Fruit fly (Drosophila melanogaster) whole organism, prepupa: Measurements from ENCODE around the gene CG15539.
A peak's percentile ranks its signal among the peaks of the same experiment; 100 is the strongest.

Experiments used
- CG10669 ChIP-seq: fragments of 200-800 bp; sonication (Bioruptor generic); optimal IDR thresholded peaks from 3 replicates; lab custom pipeline; 2018; ENCODE audit warnings: missing biosample characterization, mild to moderate bottlenecking, missing genetic modification characterization, moderate library complexity
- CG11762 ChIP-seq: fragments of 200-800 bp; sonication (Bioruptor generic); optimal IDR thresholded peaks from 3 replicates; lab custom pipeline; 2016; ENCODE audit warnings: missing biosample characterization, missing genetic modification characterization; ENCODE audit not compliant: insufficient read depth
- CG11902 ChIP-seq: fragments of 200-800 bp; sonication (Bioruptor generic); optimal IDR thresholded peaks from 3 replicates; lab custom pipeline; 2016; ENCODE audit warnings: missing biosample characterization, missing genetic modification characterization
- CG15336 ChIP-seq: fragments of 200-800 bp; sonication (Bioruptor generic); IDR thresholded peaks from 2 replicates; pipeline ENCODE4 v1.3.6; 2022; ENCODE audit warnings: missing biosample characterization, missing genetic modification characterization
- CG3032 ChIP-seq: fragments of 200-800 bp; optimal IDR thresholded peaks from 2 replicates; lab custom pipeline; 2019; ENCODE audit warnings: missing biosample characterization, mild to moderate bottlenecking, missing genetic modification characterization, moderate library complexity
- CG31627 ChIP-seq: fragments of 200-800 bp; sonication (Bioruptor generic); optimal IDR thresholded peaks from 3 replicates; lab custom pipeline; 2016; ENCODE audit warnings: missing biosample characterization, missing genetic modification characterization
- CG32006 ChIP-seq: fragments of 200-800 bp; sonication (Bioruptor generic); optimal IDR thresholded peaks from 3 replicates; lab custom pipeline; 2017; ENCODE audit warnings: missing biosample characterization, mild to moderate bottlenecking, missing genetic modification characterization
- CG3919 ChIP-seq: fragments of 200-800 bp; sonication (Bioruptor generic); optimal IDR thresholded peaks from 3 replicates; lab custom pipeline; 2016; ENCODE audit warnings: missing biosample characterization, missing genetic modification characterization
- CG4318 ChIP-seq: fragments of 200-800 bp; sonication (Bioruptor generic); optimal IDR thresholded peaks from 3 replicates; lab custom pipeline; 2017; ENCODE audit warnings: missing biosample characterization, mild to moderate bottlenecking, missing genetic modification characterization
- CG6163 ChIP-seq: fragments of 200-800 bp; sonication (Bioruptor generic); IDR thresholded peaks from 3 replicates; pipeline ENCODE4 v1.3.6; 2022; ENCODE audit warnings: missing biosample characterization, missing genetic modification characterization
- CG6276 ChIP-seq: fragments of 200-800 bp; sonication (Bioruptor generic); optimal IDR thresholded peaks from 2 replicates; lab custom pipeline; 2017; ENCODE audit warnings: missing biosample characterization, mild to moderate bottlenecking, missing genetic modification characterization
- CG6792 ChIP-seq: fragments of 200-800 bp; sonication (Bioruptor generic); optimal IDR thresholded peaks from 3 replicates; lab custom pipeline; 2016; ENCODE audit warnings: missing biosample characterization, missing genetic modification characterization
- CG6854 ChIP-seq: fragments of 200-800 bp; sonication (Bioruptor generic); optimal IDR thresholded peaks from 2 replicates; lab custom pipeline; 2017; ENCODE audit warnings: missing biosample characterization, mild to moderate bottlenecking, missing genetic modification characterization
- CG7368 ChIP-seq: fragments of 200-800 bp; sonication (Bioruptor generic); optimal IDR thresholded peaks from 3 replicates; lab custom pipeline; 2016; ENCODE audit warnings: missing biosample characterization, missing genetic modification characterization
- CG8119 ChIP-seq: fragments of 200-800 bp; sonication (Bioruptor generic); IDR thresholded peaks from 3 replicates; pipeline ENCODE4 v1.3.6; 2022; ENCODE audit warnings: missing biosample characterization, missing genetic modification characterization
- CG8319 ChIP-seq: fragments of 200-800 bp; sonication (Bioruptor generic); optimal IDR thresholded peaks from 3 replicates; lab custom pipeline; 2016; ENCODE audit warnings: missing biosample characterization, missing genetic modification characterization
- CG8632 ChIP-seq: fragments of 200-800 bp; sonication (Bioruptor generic); optimal IDR thresholded peaks from 3 replicates; lab custom pipeline; 2016; ENCODE audit warnings: missing biosample characterization, missing genetic modification characterization
- Eip75B ChIP-seq: fragments of 200-800 bp; sonication (Bioruptor generic); optimal IDR thresholded peaks from 3 replicates; lab custom pipeline; 2016; ENCODE audit warnings: missing biosample characterization, missing genetic modification characterization
- Eip78C ChIP-seq: fragments of 200-800 bp; sonication (Bioruptor generic); peaks from one replicate; lab custom pipeline; 2016; ENCODE audit warnings: missing biosample characterization, missing genetic modification characterization
- Eip93F ChIP-seq: fragments of 200-800 bp; sonication (Bioruptor generic); optimal IDR thresholded peaks from 2 replicates; lab custom pipeline; 2016; ENCODE audit warnings: missing biosample characterization, mild to moderate bottlenecking, missing genetic modification characterization
- Ets21C ChIP-seq: fragments of 200-800 bp; sonication (Bioruptor generic); optimal IDR thresholded peaks from 3 replicates; lab custom pipeline; 2016; ENCODE audit warnings: missing biosample characterization, missing genetic modification characterization
- Ets96B ChIP-seq: fragments of 200-800 bp; optimal IDR thresholded peaks from 2 replicates; lab custom pipeline; 2019; ENCODE audit warnings: missing biosample characterization, mild to moderate bottlenecking, missing genetic modification characterization, moderate library complexity
- Gug ChIP-seq: fragments of 200-800 bp; sonication (Bioruptor generic); IDR thresholded peaks from 2 replicates; pipeline ENCODE4 v1.3.6; 2022; ENCODE audit warnings: missing biosample characterization, missing genetic modification characterization
- Hr38 ChIP-seq: sonication (Bioruptor generic); optimal IDR thresholded peaks from 2 replicates; lab custom pipeline; 2016; ENCODE audit warnings: missing biosample characterization, missing genetic modification characterization
- Hr4 ChIP-seq: fragments of 200-800 bp; sonication (Bioruptor generic); optimal IDR thresholded peaks from 3 replicates; lab custom pipeline; 2016; ENCODE audit warnings: missing biosample characterization, missing genetic modification characterization
- Lpt ChIP-seq: fragments of 200-800 bp; sonication (Bioruptor generic); optimal IDR thresholded peaks from 3 replicates; lab custom pipeline; 2016; ENCODE audit warnings: missing biosample characterization, missing genetic modification characterization
- OdsH ChIP-seq: fragments of 200-800 bp; sonication (Bioruptor generic); optimal IDR thresholded peaks from 3 replicates; lab custom pipeline; 2016; ENCODE audit warnings: missing biosample characterization, missing genetic modification characterization
- Smox ChIP-seq: fragments of 200-800 bp; sonication (Bioruptor generic); optimal IDR thresholded peaks from 3 replicates; lab custom pipeline; 2016; ENCODE audit warnings: missing biosample characterization, missing genetic modification characterization
- Sox15 ChIP-seq: fragments of 200-800 bp; sonication (Bioruptor generic); optimal IDR thresholded peaks from 3 replicates; lab custom pipeline; 2016; ENCODE audit warnings: missing biosample characterization, missing genetic modification characterization
- dac ChIP-seq: fragments of 200-800 bp; sonication (Bioruptor generic); optimal IDR thresholded peaks from 2 replicates; lab custom pipeline; 2017; ENCODE audit warnings: missing biosample characterization, mild to moderate bottlenecking, missing genetic modification characterization
- eg ChIP-seq: fragments of 200-800 bp; sonication (Bioruptor generic); IDR thresholded peaks from 3 replicates; pipeline ENCODE4 v1.3.6; 2022; ENCODE audit warnings: missing biosample characterization, missing genetic modification characterization
- esn ChIP-seq: fragments of 200-800 bp; sonication (Bioruptor generic); optimal IDR thresholded peaks from 2 replicates; lab custom pipeline; 2016; ENCODE audit warnings: missing biosample characterization, mild to moderate bottlenecking, missing genetic modification characterization, moderate library complexity
- fd59A ChIP-seq: fragments of 200-800 bp; sonication (Bioruptor generic); optimal IDR thresholded peaks from 2 replicates; lab custom pipeline; 2017; ENCODE audit warnings: missing biosample characterization, mild to moderate bottlenecking, missing genetic modification characterization, missing genetic modification reagents
- net ChIP-seq: fragments of 200-800 bp; sonication (Bioruptor generic); optimal IDR thresholded peaks from 3 replicates; lab custom pipeline; 2016; ENCODE audit warnings: missing biosample characterization, missing genetic modification characterization
- pdm3 ChIP-seq: fragments of 200-800 bp; sonication (Bioruptor generic); optimal IDR thresholded peaks from 3 replicates; lab custom pipeline; 2016; ENCODE audit warnings: missing biosample characterization, missing genetic modification characterization
- salr ChIP-seq, 2 experiments: fragments of 200-800 bp; sonication (Bioruptor generic); optimal IDR thresholded peaks; 3 replicates each; lab custom pipeline; 2016 to 2018; ENCODE audit warnings: missing biosample characterization in 2 of 2, missing genetic modification characterization in 2 of 2, mild to moderate bottlenecking in 1 of 2
- spab ChIP-seq: fragments of 200-800 bp; sonication (Bioruptor generic); optimal IDR thresholded peaks from 2 replicates; lab custom pipeline; 2017; ENCODE audit warnings: missing biosample characterization, mild to moderate bottlenecking, missing genetic modification characterization, missing genetic modification reagents
- ss ChIP-seq, 2 experiments: fragments of 200-800 bp; sonication (Bioruptor generic); optimal IDR thresholded peaks; 2 replicates in 1 of 2; 3 replicates in 1 of 2; lab custom pipeline; 2017 to 2018; ENCODE audit warnings: mild to moderate bottlenecking in 2 of 2, missing biosample characterization in 2 of 2, missing genetic modification characterization in 2 of 2, moderate library complexity in 1 of 2
- svp ChIP-seq: fragments of 200-800 bp; sonication (Bioruptor generic); peaks from one replicate; lab custom pipeline; 2016; ENCODE audit warnings: missing biosample characterization, missing genetic modification characterization
- topi ChIP-seq: fragments of 200-800 bp; sonication (Bioruptor generic); optimal IDR thresholded peaks from 3 replicates; lab custom pipeline; 2016; ENCODE audit warnings: missing biosample characterization, missing genetic modification characterization
- vri ChIP-seq: fragments of 200-800 bp; sonication (Bioruptor generic); optimal IDR thresholded peaks from 3 replicates; lab custom pipeline; 2016; ENCODE audit warnings: missing biosample characterization, mild to moderate bottlenecking, missing genetic modification characterization

Gene CG15539

dm6 chr3R:30529570-30529969 is 23.8 kb downstream of the CG15539 start (continued):
- no peak for TF ChIP-seq CG11762 (GFP tag; lab: Kevin White, UChicago)
- no peak for TF ChIP-seq CG3032
- TF ChIP-seq topi: no peak
- no peak for TF ChIP-seq esn (GFP tag; lab: Kevin White, UChicago)
- TF ChIP-seq CG7368 (GFP tag; lab: Kevin White, UChicago): no peak
- no peak for TF ChIP-seq Hr38 (GFP tag; lab: Kevin White, UChicago)
- no peak for TF ChIP-seq Ets21C (GFP tag; lab: Kevin White, UChicago)
- TF ChIP-seq CG3919 (GFP tag; lab: Kevin White, UChicago): no peak
- TF ChIP-seq eg (GFP tag; lab: Robert Waterston, UW): peak; percentile 51
- no peak for TF ChIP-seq CG31627 (GFP tag; lab: Kevin White, UChicago)
- TF ChIP-seq svp (GFP tag; lab: Kevin White, UChicago): no peak
- no peak for TF ChIP-seq CG6854 (GFP tag; lab: Kevin White, UChicago)
- TF ChIP-seq Ets96B: no peak
- no peak for TF ChIP-seq fd59A (GFP tag; lab: Kevin White, UChicago)
- TF ChIP-seq pdm3 (GFP tag; lab: Kevin White, UChicago): no peak
- peak; percentile 32; the same call in 1 of the 3 replicates for TF ChIP-seq CG6163 (GFP tag; lab: Robert Waterston, UW)
- no peak for TF ChIP-seq CG11902 (GFP tag; lab: Kevin White, UChicago)
- TF ChIP-seq CG15336 (GFP tag; lab: Robert Waterston, UW): peak; percentile 50
- TF ChIP-seq spab (GFP tag; lab: Kevin White, UChicago): no peak

- TF ChIP-seq spab (GFP tag; lab: Kevin White, UChicago) (no peak), CG32006 (peak; percentile 45), CG8632 (GFP tag; lab: Kevin White, UChicago) (no peak), salr (GFP tag; optimal IDR thresholded peaks at IDR 0.05; lab: Kevin White, UChicago) (peak in 1 of 2 experiments; percentile 35), CG10669 (GFP tag; lab: Kevin White, UChicago) (no peak), CG3032 (no peak), eg (GFP tag; lab: Robert Waterston, UW) (peak; percentile 80; the same call in 2 of the 3 replicates), CG4318 (GFP tag; lab: Kevin White, UChicago) (no peak), Lpt (GFP tag; lab: Kevin White, UChicago) (peak; percentile 23), CG6276 (GFP tag; lab: Kevin White, UChicago) (peak; percentile 56), Sox15 (no peak), CG8119 (peak; percentile 59), net (GFP tag; lab: Kevin White, UChicago) (no peak), CG6163 (GFP tag; lab: Robert Waterston, UW) (0 out of 3 replicates have a peak, but pooled peaks have one; percentile 35), dac (GFP tag; lab: Kevin White, UChicago) (no peak), CG6792 (GFP tag; lab: Kevin White, UChicago) (no peak), Ets96B (no peak), vri (GFP tag; lab: Kevin White, UChicago) (no peak), ss (GFP tag; optimal IDR thresholded peaks at IDR 0.05; lab: Kevin White, UChicago) (no peak), esn (GFP tag; lab: Kevin White, UChicago) (no peak), fd59A (GFP tag; lab: Kevin White, UChicago) (no peak), CG8319 (GFP tag; lab: Kevin White, UChicago) (no peak), CG15336 (GFP tag; lab: Robert Waterston, UW) (peak; percentile 68), Eip93F (GFP tag; lab: Kevin White, UChicago) (no peak), Eip75B (GFP tag; lab: Kevin White, UChicago) (no peak), Gug (0 out of 2 replicates have a peak, but pooled peaks have one; percentile 8), Hr4 (GFP tag; lab: Kevin White, UChicago) (peak; percentile 50), pdm3 (GFP tag; lab: Kevin White, UChicago) (no peak), OdsH (GFP tag; lab: Kevin White, UChicago) (peak; percentile 12), Eip78C (peak; percentile 37), Smox (GFP tag; lab: Kevin White, UChicago) (no peak)
Measured at dm6 chr3R:30531129-30531708, 25.4 kb downstream of the CG15539 start.
